Worm (Caenorhabditis elegans) whole organism, L4/young adult: ENCODE results near the gene fbxa-134.

Experiments
- W03F9.2 ChIP-seq: fragments of 150-350 bp; optimal IDR thresholded peaks from 2 replicates; lab custom pipeline; 2014; ENCODE audit warnings: missing biosample characterization, missing genetic modification characterization
- dao-5 ChIP-seq: sonication (generic microtip); optimal IDR thresholded peaks from 2 replicates; lab custom pipeline; 2016; ENCODE audit warnings: missing genotype, missing genetic modification characterization, moderate library complexity, missing compliant biosample characterization
- him-1 ChIP-seq: sonication (generic microtip); optimal IDR thresholded peaks from 2 replicates; lab custom pipeline; 2016; ENCODE audit warnings: missing genotype, missing genetic modification reagents, missing genetic modification characterization, missing compliant biosample characterization

fbxa-134 gene

ce11 chrV:17352827-17353373, at the start of gene fbxa-134, which contains the start of gene F47H4.2:
TSS of gene fbxa-134 (minus strand) at chrV:17352870.
TSS of gene F47H4.2 (plus strand) at chrV:17353323.
- peak; percentile 14 for TF ChIP-seq W03F9.2 (tag; lab: Kevin White, UChicago)
- TF ChIP-seq dao-5: no peak

ce11 chrV:17395374-17395773, 42.7 kb upstream of the fbxa-134 start, which contains the start of gene srh-120:
TSS of gene srh-120 (plus strand) at chrV:17395674.
- no peak for TF ChIP-seq him-1 (tag; lab: Kevin White, UChicago)
- TF ChIP-seq W03F9.2 (tag; lab: Kevin White, UChicago): no peak
- TF ChIP-seq dao-5: no peak

DNA sequence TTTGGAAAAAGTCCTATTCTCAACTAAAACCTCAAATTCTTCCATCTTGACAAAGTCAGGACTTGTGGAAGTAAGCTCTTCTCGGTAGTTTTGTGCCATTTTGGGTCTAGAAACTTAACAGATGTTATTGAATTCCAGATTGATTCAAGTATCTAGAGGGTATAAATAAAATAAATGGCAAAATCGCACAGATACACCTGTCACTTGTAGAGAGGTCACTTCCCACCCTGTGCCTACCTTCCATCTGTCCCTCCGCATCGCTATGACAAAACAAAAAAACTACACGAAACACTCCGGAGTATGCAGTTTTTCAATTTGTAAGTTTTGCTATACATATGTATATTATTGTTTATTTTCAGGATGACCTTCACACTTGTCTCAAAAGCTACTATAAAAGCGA, 27.3 kb upstream of the fbxa-134 start, which contains the start of gene Y20C6A.4:
Gene Y20C6A.4 (plus strand): TSS at position 301 of the 400 bp plus-strand sequence.
- TF ChIP-seq W03F9.2 (tag; lab: Kevin White, UChicago): no peak
- TF ChIP-seq dao-5: no peak
- TF ChIP-seq him-1 (tag; lab: Kevin White, UChicago): no peak

DNA sequence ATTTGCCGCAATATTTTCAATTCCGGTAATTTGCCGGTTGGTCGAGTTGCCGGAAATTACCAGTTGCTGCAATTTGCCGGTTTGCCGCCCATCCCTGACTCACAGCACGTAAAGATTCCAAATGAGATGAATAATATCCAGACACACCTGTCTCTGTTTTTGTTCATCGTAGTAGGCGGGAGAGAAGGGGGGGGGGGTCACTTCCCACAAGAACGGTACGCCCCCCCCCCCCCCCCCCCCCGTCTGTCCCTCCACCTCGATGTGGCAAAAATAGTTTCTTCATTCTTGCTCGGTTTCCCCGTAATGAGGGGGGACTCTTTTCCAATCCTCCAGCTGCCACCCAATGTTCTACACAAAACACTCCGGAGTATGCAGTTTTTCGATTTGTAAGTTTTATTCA, 24.5 kb upstream of the fbxa-134 start, which contains the start of gene fbxb-7:
Gene fbxb-7 (plus strand): TSS at position 267 of the 400 bp plus-strand sequence.
- TF ChIP-seq dao-5: no peak
- no peak for TF ChIP-seq him-1 (tag; lab: Kevin White, UChicago)
- TF ChIP-seq W03F9.2 (tag; lab: Kevin White, UChicago): no peak

- TF ChIP-seq dao-5 (no peak), W03F9.2 (tag; lab: Kevin White, UChicago) (no peak), him-1 (tag; lab: Kevin White, UChicago) (no peak)
Measured at ce11 chrV:17376639-17377038, 24.0 kb upstream of the fbxa-134 start, which contains the start of gene Y20C6A.1. TSS of gene Y20C6A.1 (minus strand) at chrV:17376745.

DNA sequence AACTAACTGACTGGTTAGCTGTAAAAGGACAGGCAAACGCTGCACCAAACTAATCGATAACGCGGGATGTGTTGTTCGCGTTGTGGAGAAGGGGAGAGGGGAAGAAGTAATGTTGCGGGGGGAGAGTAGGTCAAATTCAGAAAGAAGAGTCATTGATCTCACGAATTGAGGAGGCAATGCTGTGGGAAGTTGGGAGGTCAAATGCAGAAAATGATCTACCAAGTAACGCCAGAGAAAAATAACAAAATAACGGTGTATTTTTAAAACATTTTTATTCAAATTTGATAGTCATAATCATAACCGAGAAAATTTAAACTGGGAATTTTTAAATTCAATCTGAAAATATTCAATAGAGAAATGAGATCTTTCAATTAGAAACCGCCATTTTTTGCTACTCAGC, 2.6 kb downstream of the fbxa-134 start, which contains the start of gene lsy-27:
Gene lsy-27 (minus strand): TSS at position 101 of the 400 bp plus-strand sequence.
- TF ChIP-seq dao-5: no peak
- TF ChIP-seq him-1 (tag; lab: Kevin White, UChicago): no peak
- TF ChIP-seq W03F9.2 (tag; lab: Kevin White, UChicago): no peak

DNA sequence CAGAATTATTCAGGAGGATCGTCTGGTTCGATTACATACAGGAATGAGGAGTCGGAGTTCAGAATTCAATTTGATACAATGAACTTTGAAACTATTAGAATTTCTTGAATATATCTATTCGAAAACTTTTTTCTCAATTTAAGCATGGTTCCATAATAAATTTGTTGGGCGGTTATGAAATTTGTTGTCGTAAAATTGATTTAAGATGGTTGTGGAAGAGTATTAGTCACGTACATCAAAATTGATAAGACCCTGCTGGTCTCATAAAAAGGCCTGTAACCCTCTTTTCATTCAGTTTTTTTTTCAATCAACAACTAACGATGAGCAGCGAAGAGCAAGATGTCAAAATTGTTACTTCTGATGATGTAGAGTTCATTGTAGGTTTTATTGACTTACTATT, 5.1 kb downstream of the fbxa-134 start, which contains the start of gene skr-5:
Gene skr-5 (plus strand): TSS at position 301 of the 400 bp plus-strand sequence.
- TF ChIP-seq W03F9.2 (tag; lab: Kevin White, UChicago): no peak
- no peak for TF ChIP-seq dao-5
- TF ChIP-seq him-1 (tag; lab: Kevin White, UChicago): no peak

- TF ChIP-seq W03F9.2 (tag; lab: Kevin White, UChicago): no peak
- TF ChIP-seq dao-5: no peak
- no peak for TF ChIP-seq him-1 (tag; lab: Kevin White, UChicago)
Measured at ce11 chrV:17344876-17345275, 7.8 kb downstream of the fbxa-134 start, which contains the start of the genes fbxa-188 and fbxa-189. TSS of gene fbxa-188 (minus strand) at chrV:17344926. TSS of gene fbxa-189 (plus strand) at chrV:17345214.

ce11 chrV:17339349-17339748, 13.3 kb downstream of the fbxa-134 start:
- no peak for TF ChIP-seq dao-5
- no peak for TF ChIP-seq W03F9.2 (tag; lab: Kevin White, UChicago)
- TF ChIP-seq him-1 (tag; lab: Kevin White, UChicago): no peak

DNA sequence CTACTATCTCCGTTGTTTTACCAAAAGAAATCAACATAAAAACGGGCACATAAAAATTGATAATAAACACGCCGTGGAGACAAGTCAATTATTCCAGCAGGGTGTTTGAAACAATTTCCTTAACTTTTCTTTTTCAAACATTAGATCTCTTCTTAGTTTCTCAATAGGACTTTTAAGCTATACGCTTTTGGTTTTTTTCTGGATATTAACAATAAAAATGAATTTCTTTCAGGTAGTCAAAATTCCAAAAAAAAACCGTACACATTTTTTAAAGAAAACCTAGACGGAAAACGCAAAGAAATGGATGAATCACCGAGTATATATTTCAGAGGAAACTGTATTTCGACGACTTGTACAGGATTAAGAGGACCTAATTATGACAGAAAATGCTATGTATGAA, 21.3 kb downstream of the fbxa-134 start, which contains the start of gene fbxa-185:
Gene fbxa-185 (plus strand): TSS at position 301 of the 400 bp plus-strand sequence.
- TF ChIP-seq W03F9.2 (tag; lab: Kevin White, UChicago) (no peak), dao-5 (no peak), him-1 (tag; lab: Kevin White, UChicago) (no peak)

- TF ChIP-seq W03F9.2 (tag; lab: Kevin White, UChicago): no peak
- TF ChIP-seq him-1 (tag; lab: Kevin White, UChicago): no peak
- TF ChIP-seq dao-5: no peak
Measured at ce11 chrV:17328497-17328896, 24.2 kb downstream of the fbxa-134 start, which contains the start of gene srg-44. TSS of gene srg-44 (plus strand) at chrV:17328797.

ce11 chrV:17327867-17328266, 24.8 kb downstream of the fbxa-134 start, which contains the start of gene sdz-16:
TSS of gene sdz-16 (minus strand) at chrV:17327967.
- TF ChIP-seq dao-5: no peak
- no peak for TF ChIP-seq W03F9.2 (tag; lab: Kevin White, UChicago)
- no peak for TF ChIP-seq him-1 (tag; lab: Kevin White, UChicago)

DNA sequence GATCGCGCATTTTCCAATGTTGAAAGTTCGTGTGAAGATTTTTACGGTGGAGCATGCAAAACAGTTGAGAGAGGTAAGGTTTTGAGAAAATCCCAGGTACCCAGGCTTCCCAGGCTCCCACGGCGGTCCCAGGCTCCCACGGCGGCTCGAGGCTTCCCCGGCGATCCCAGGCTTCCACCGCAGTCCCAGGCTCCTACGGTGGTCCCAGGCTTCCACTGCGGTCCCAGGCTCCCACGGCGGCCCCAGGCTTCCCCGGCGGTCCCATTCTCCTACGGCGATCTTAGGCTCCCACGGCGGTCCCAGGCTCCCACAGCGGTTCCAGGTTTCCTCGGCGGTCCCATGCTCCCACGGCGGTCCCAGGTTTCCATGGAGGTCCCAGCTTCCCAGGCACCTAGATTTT, 28.8 kb downstream of the fbxa-134 start:
- no peak for TF ChIP-seq him-1 (tag; lab: Kevin White, UChicago)

DNA sequence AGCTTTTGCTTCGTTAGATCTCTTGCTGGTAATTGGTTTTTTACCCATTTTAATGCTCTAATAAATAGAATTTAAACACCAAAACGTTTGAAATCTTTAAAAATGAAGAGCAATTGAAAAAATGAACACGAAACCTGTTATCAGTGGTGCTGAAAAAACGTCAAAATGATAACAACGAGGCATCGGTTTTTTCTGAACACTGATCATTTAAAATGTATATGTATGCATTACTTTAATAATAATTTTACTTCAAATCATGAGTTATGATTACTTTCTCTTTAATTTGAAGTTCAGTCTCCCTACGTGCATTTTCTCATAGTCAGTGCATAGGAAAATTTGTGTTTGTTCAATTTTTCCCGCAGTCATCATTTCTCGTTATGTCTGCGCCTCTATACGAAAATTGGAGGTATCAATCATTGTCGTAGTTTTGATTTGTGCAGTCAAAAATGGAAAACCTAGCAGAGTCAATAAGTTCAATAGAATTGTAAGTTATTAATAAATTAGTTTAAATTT, 30.2 kb downstream of the fbxa-134 start, which contains the start of gene F31E9.3:
Gene F31E9.3 (plus strand): TSS at position 194 of the 513 bp plus-strand sequence.
- TF ChIP-seq W03F9.2 (tag; lab: Kevin White, UChicago): no peak
- no peak for TF ChIP-seq dao-5
- TF ChIP-seq him-1 (tag; lab: Kevin White, UChicago): no peak
